Worm (Caenorhabditis elegans) whole organism, young adult: Measurements from ENCODE around the gene ceh-31.

Source experiments
- B0019.2 ChIP-seq: fragments of 200-800 bp; sonication (Bioruptor generic); conservative IDR thresholded peaks from 2 replicates; pipeline ENCODE4 v1.3.6; 2022; ENCODE audit warnings: missing genetic modification reagents, missing genetic modification characterization, missing compliant biosample characterization
- C06A6.2 ChIP-seq: fragments of 200-800 bp; sonication (Bioruptor generic); conservative IDR thresholded peaks from 2 replicates; pipeline ENCODE4 v1.3.6; 2022; ENCODE audit warnings: missing genetic modification characterization, missing compliant biosample characterization
- F37B4.10 ChIP-seq: fragments of 200-800 bp; sonication (Bioruptor generic); IDR thresholded peaks from 2 replicates; pipeline ENCODE4 v1.3.6; 2022; ENCODE audit warnings: missing genetic modification characterization, missing compliant biosample characterization
- F52B5.7 ChIP-seq: sonication (generic microtip); optimal IDR thresholded peaks from 2 replicates; lab custom pipeline; 2016; ENCODE audit warnings: mild to moderate bottlenecking, missing genetic modification characterization, missing compliant biosample characterization
- F55B11.4 ChIP-seq: sonication (generic microtip); optimal IDR thresholded peaks from 2 replicates; lab custom pipeline; 2016; ENCODE audit warnings: missing compliant biosample characterization, missing genetic modification characterization, borderline replicate concordance; ENCODE audit not compliant: insufficient read depth
- F57C9.4 ChIP-seq: sonication (generic microtip); optimal IDR thresholded peaks from 2 replicates; lab custom pipeline; 2017; ENCODE audit warnings: mild to moderate bottlenecking, missing genetic modification characterization, missing compliant biosample characterization
- K12H6.12 ChIP-seq: fragments of 200-800 bp; sonication (Bioruptor generic); optimal IDR thresholded peaks from 2 replicates; lab custom pipeline; 2018; ENCODE audit warnings: mild to moderate bottlenecking, missing genetic modification characterization, missing compliant biosample characterization
- Y53G8AR.9 ChIP-seq: fragments of 200-800 bp; sonication (Bioruptor generic); conservative IDR thresholded peaks from 2 replicates; pipeline ENCODE4 v1.3.6; 2022; ENCODE audit warnings: missing genetic modification reagents, missing genetic modification characterization, missing compliant biosample characterization
- Y56A3A.18 ChIP-seq: fragments of 200-800 bp; sonication (Bioruptor generic); IDR thresholded peaks from 2 replicates; pipeline ENCODE4 v1.3.6; 2022; ENCODE audit warnings: missing genetic modification reagents, missing genetic modification characterization, missing compliant biosample characterization
- Y67H2A.10 ChIP-seq: fragments of 200-800 bp; sonication (Bioruptor generic); conservative IDR thresholded peaks from 2 replicates; pipeline ENCODE4 v1.3.6; 2022; ENCODE audit warnings: missing genetic modification reagents, missing genetic modification characterization, missing compliant biosample characterization
- ZK185.1 ChIP-seq: sonication (generic microtip); optimal IDR thresholded peaks from 2 replicates; lab custom pipeline; 2016; ENCODE audit warnings: mild to moderate bottlenecking, missing genetic modification characterization, missing compliant biosample characterization; ENCODE audit not compliant: poor library complexity, severe bottlenecking
- akir-1 ChIP-seq: fragments of 200-800 bp; sonication (Bioruptor generic); optimal IDR thresholded peaks from 2 replicates; lab custom pipeline; 2018; ENCODE audit warnings: mild to moderate bottlenecking, missing genetic modification characterization, moderate library complexity, missing compliant biosample characterization
- aptf-3 ChIP-seq: fragments of 200-800 bp; sonication (Bioruptor generic); IDR thresholded peaks from 2 replicates; pipeline ENCODE4 v1.3.6; 2022; ENCODE audit warnings: missing genetic modification characterization, missing compliant biosample characterization
- atf-7 ChIP-seq: sonication (generic microtip); optimal IDR thresholded peaks from 2 replicates; lab custom pipeline; 2017; ENCODE audit warnings: mild to moderate bottlenecking, missing genetic modification characterization, missing compliant biosample characterization
- athp-1 ChIP-seq: sonication (generic microtip); optimal IDR thresholded peaks from 2 replicates; lab custom pipeline; 2017; ENCODE audit warnings: mild to moderate bottlenecking, missing genetic modification characterization, missing compliant biosample characterization
- attf-3 ChIP-seq: fragments of 200-800 bp; sonication (Bioruptor generic); conservative IDR thresholded peaks from 2 replicates; pipeline ENCODE4 v1.3.6; 2022; ENCODE audit warnings: missing genetic modification reagents, missing genetic modification characterization, missing compliant biosample characterization
- attf-5 ChIP-seq: fragments of 200-800 bp; sonication (Bioruptor generic); optimal IDR thresholded peaks from 2 replicates; lab custom pipeline; 2018; ENCODE audit warnings: mild to moderate bottlenecking, missing genetic modification characterization, missing compliant biosample characterization
- attf-6 ChIP-seq: fragments of 200-800 bp; sonication (Bioruptor generic); IDR thresholded peaks from 2 replicates; pipeline ENCODE4 v1.3.6; 2022; ENCODE audit warnings: missing genetic modification reagents, missing genetic modification characterization, missing compliant biosample characterization
- cebp-2 ChIP-seq: fragments of 200-800 bp; sonication (Bioruptor generic); IDR thresholded peaks from 2 replicates; pipeline ENCODE4 v1.3.6; 2022; ENCODE audit warnings: missing genetic modification characterization, missing compliant biosample characterization
- ceh-27 ChIP-seq: fragments of 200-800 bp; sonication (Bioruptor generic); optimal IDR thresholded peaks from 2 replicates; lab custom pipeline; 2018; ENCODE audit warnings: mild to moderate bottlenecking, missing genetic modification characterization, moderate library complexity, missing compliant biosample characterization
- ceh-40 ChIP-seq: fragments of 200-800 bp; sonication (Bioruptor generic); IDR thresholded peaks from 2 replicates; pipeline ENCODE4 v1.3.6; 2022; ENCODE audit warnings: missing genetic modification characterization, missing compliant biosample characterization
- ceh-79 ChIP-seq: sonication (generic microtip); optimal IDR thresholded peaks from 2 replicates; lab custom pipeline; 2017; ENCODE audit warnings: mild to moderate bottlenecking, missing genetic modification characterization, missing compliant biosample characterization
- dox-1 ChIP-seq: fragments of 200-800 bp; sonication (Bioruptor generic); IDR thresholded peaks from 2 replicates; pipeline ENCODE4 v1.3.6; 2022; ENCODE audit warnings: missing genetic modification reagents, missing genetic modification characterization, missing compliant biosample characterization
- dpl-1 ChIP-seq: fragments of 150-350 bp; optimal IDR thresholded peaks from 2 replicates; lab custom pipeline; 2014; ENCODE audit warnings: missing biosample characterization, missing genetic modification reagents, missing genetic modification characterization
- egrh-3 ChIP-seq: fragments of 200-800 bp; sonication (Bioruptor generic); IDR thresholded peaks from 2 replicates; pipeline ENCODE4 v1.3.6; 2022; ENCODE audit warnings: missing genetic modification reagents, missing genetic modification characterization, missing compliant biosample characterization
- ets-4 ChIP-seq: fragments of 200-800 bp; sonication (Bioruptor generic); optimal IDR thresholded peaks from 2 replicates; lab custom pipeline; 2018; ENCODE audit warnings: mild to moderate bottlenecking, missing genetic modification characterization, missing compliant biosample characterization
- hlh-26 ChIP-seq: fragments of 200-800 bp; sonication (Bioruptor generic); conservative IDR thresholded peaks from 2 replicates; pipeline ENCODE4 v1.3.6; 2022; ENCODE audit warnings: missing genetic modification reagents, missing genetic modification characterization, missing compliant biosample characterization
- hmg-1.2 ChIP-seq: fragments of 200-800 bp; sonication (Bioruptor generic); IDR thresholded peaks from 2 replicates; pipeline ENCODE4 v1.3.6; 2022; ENCODE audit warnings: missing genetic modification reagents, missing genetic modification characterization, missing compliant biosample characterization
- lag-1 ChIP-seq: fragments of 200-800 bp; sonication (Bioruptor generic); IDR thresholded peaks from 2 replicates; pipeline ENCODE4 v1.3.6; 2022; ENCODE audit warnings: missing genetic modification reagents, missing genetic modification characterization, missing compliant biosample characterization
- lin-26 ChIP-seq: fragments of 200-800 bp; sonication (Bioruptor generic); IDR thresholded peaks from 2 replicates; pipeline ENCODE4 v1.3.6; 2022; ENCODE audit warnings: missing genetic modification reagents, missing genetic modification characterization, missing compliant biosample characterization
- lin-40 ChIP-seq: sonication (generic microtip); optimal IDR thresholded peaks from 2 replicates; lab custom pipeline; 2016; ENCODE audit warnings: missing genetic modification characterization, mild to moderate bottlenecking, missing compliant biosample characterization, missing genotype, missing genetic modification reagents
- lir-1 ChIP-seq: fragments of 200-800 bp; sonication (Bioruptor generic); conservative IDR thresholded peaks from 2 replicates; pipeline ENCODE4 v1.3.6; 2022; ENCODE audit warnings: missing genetic modification reagents, missing genetic modification characterization, missing compliant biosample characterization
- mcd-1 ChIP-seq: fragments of 200-800 bp; sonication (Bioruptor generic); IDR thresholded peaks from 2 replicates; pipeline ENCODE4 v1.3.6; 2022; ENCODE audit warnings: missing genetic modification reagents, missing genetic modification characterization, missing compliant biosample characterization
- mes-4 ChIP-seq: sonication (generic microtip); optimal IDR thresholded peaks from 2 replicates; lab custom pipeline; 2016; ENCODE audit warnings: missing genotype, missing genetic modification characterization, missing compliant biosample characterization
- nfyb-1 ChIP-seq: fragments of 200-800 bp; sonication (Bioruptor generic); IDR thresholded peaks from 2 replicates; pipeline ENCODE4 v1.3.6; 2022; ENCODE audit warnings: missing genetic modification reagents, missing genetic modification characterization, missing compliant biosample characterization
- nhr-27 ChIP-seq: fragments of 200-800 bp; sonication (Bioruptor generic); optimal IDR thresholded peaks from 2 replicates; lab custom pipeline; 2018; ENCODE audit warnings: mild to moderate bottlenecking, missing genetic modification characterization, moderate library complexity, missing compliant biosample characterization
- pbrm-1 ChIP-seq: fragments of 200-800 bp; sonication (Bioruptor generic); IDR thresholded peaks from 2 replicates; pipeline ENCODE4 v1.3.6; 2022; ENCODE audit warnings: missing genetic modification reagents, missing genetic modification characterization, missing compliant biosample characterization
- repo-1 ChIP-seq: sonication (generic microtip); optimal IDR thresholded peaks from 2 replicates; lab custom pipeline; 2017; ENCODE audit warnings: mild to moderate bottlenecking, missing genetic modification characterization, missing compliant biosample characterization
- rpc-1 ChIP-seq, 2 experiments: fragments of 150-350 bp in 1 of 2; sonication (generic microtip) in 1 of 2; optimal IDR thresholded peaks; 2 replicates each; lab custom pipeline; 2014 to 2018; ENCODE audit warnings: missing biosample characterization in 1 of 2, missing genetic modification characterization in 1 of 2, missing genetic modification reagents in 1 of 2, missing genotype in 1 of 2
- snpc-1.1 ChIP-seq: sonication (generic microtip); optimal IDR thresholded peaks from 2 replicates; lab custom pipeline; 2017; ENCODE audit warnings: missing genetic modification characterization, mild to moderate bottlenecking, missing compliant biosample characterization, antibody characterized with exemption, moderate library complexity, missing genotype, missing genetic modification reagents; ENCODE audit not compliant: insufficient read depth
- snpc-3.4 ChIP-seq: sonication (generic microtip); optimal IDR thresholded peaks from 2 replicates; lab custom pipeline; 2017; ENCODE audit warnings: missing genetic modification characterization, mild to moderate bottlenecking, missing compliant biosample characterization, antibody characterized with exemption, moderate library complexity, missing genotype, missing genetic modification reagents
- snpc-4 ChIP-seq, 5 experiments: fragments of 150-350 bp in 1 of 5; sonication (generic microtip) in 4 of 5; optimal IDR thresholded peaks; 2 replicates each; lab custom pipeline; 2014 to 2018; ENCODE audit warnings: missing genetic modification characterization in 5 of 5, missing biosample characterization in 3 of 5, antibody characterized with exemption in 2 of 5, mild to moderate bottlenecking in 2 of 5, missing compliant biosample characterization in 2 of 5, missing genotype in 2 of 5, moderate library complexity in 2 of 5, missing genetic modification reagents in 1 of 5
- tbp1 ChIP-seq: fragments of 200-800 bp; sonication (Bioruptor generic); optimal IDR thresholded peaks from 2 replicates; lab custom pipeline; 2018; ENCODE audit warnings: mild to moderate bottlenecking, missing genetic modification characterization, missing compliant biosample characterization
- tlf-1 ChIP-seq: fragments of 200-800 bp; sonication (Bioruptor generic); optimal IDR thresholded peaks from 2 replicates; lab custom pipeline; 2018; ENCODE audit warnings: mild to moderate bottlenecking, missing genetic modification characterization, missing compliant biosample characterization
- xnd-1 ChIP-seq: sonication (generic microtip); optimal IDR thresholded peaks from 2 replicates; lab custom pipeline; 2016; ENCODE audit warnings: missing genotype, missing genetic modification reagents, missing genetic modification characterization, missing compliant biosample characterization
- zim-3 ChIP-seq: sonication (generic microtip); optimal IDR thresholded peaks from 2 replicates; lab custom pipeline; 2017; ENCODE audit warnings: mild to moderate bottlenecking, missing genetic modification characterization, moderate library complexity, missing compliant biosample characterization
- ztf-3 ChIP-seq: fragments of 200-800 bp; sonication (Bioruptor generic); optimal IDR thresholded peaks from 2 replicates; lab custom pipeline; 2018; ENCODE audit warnings: mild to moderate bottlenecking, missing genetic modification characterization, missing compliant biosample characterization

Gene ceh-31

ce11 chrX:3112946-3113427, 42.8 kb upstream of the ceh-31 start, which contains the start of gene gpd-3:
Gene gpd-3, minus strand, starts transcription at chrX:3113341.
- no peak for TF ChIP-seq attf-5 (GFP tag; lab: Kevin White, UChicago)
- 0 out of 2 replicates have a peak, but pooled peaks have one; percentile 20 for TF ChIP-seq F37B4.10 (GFP tag; lab: Robert Waterston, UW)
- no peak for TF ChIP-seq zim-3
- no peak for TF ChIP-seq aptf-3 (GFP tag; lab: Robert Waterston, UW)
- peak; percentile 3 for TF ChIP-seq tlf-1 (GFP tag; lab: Kevin White, UChicago)
- TF ChIP-seq lin-40 (tag; lab: Kevin White, UChicago): no peak
- TF ChIP-seq pbrm-1: no peak
- TF ChIP-seq K12H6.12 (tag; lab: Kevin White, UChicago): no peak
- no peak for TF ChIP-seq hlh-26
- no peak for TF ChIP-seq ceh-40 (GFP tag; lab: Robert Waterston, UW)
- no peak for TF ChIP-seq C06A6.2 (GFP tag; lab: Robert Waterston, UW)
- no peak; the same call in 1 of the 2 replicates for TF ChIP-seq hmg-1.2 (GFP tag; lab: Robert Waterston, UW)
- TF ChIP-seq lin-26 (GFP tag; lab: Robert Waterston, UW): peak; percentile 61; the same call in 1 of the 2 replicates
- TF ChIP-seq snpc-3.4 (tag; lab: Kevin White, UChicago): no peak
- TF ChIP-seq Y56A3A.18 (GFP tag; lab: Robert Waterston, UW): peak; percentile 59; the same call in 1 of the 2 replicates
- TF ChIP-seq xnd-1 (tag; lab: Kevin White, UChicago): no peak
- TF ChIP-seq attf-3: no peak
- no peak for TF ChIP-seq F52B5.7 (tag; lab: Kevin White, UChicago)
- TF ChIP-seq ets-4 (GFP tag; lab: Kevin White, UChicago): no peak
- TF ChIP-seq snpc-1.1 (tag; lab: Kevin White, UChicago): no peak
- no peak for TF ChIP-seq B0019.2 (GFP tag; lab: Robert Waterston, UW)
- no peak for TF ChIP-seq lir-1 (GFP tag; lab: Robert Waterston, UW)
- TF ChIP-seq Y67H2A.10 (GFP tag; lab: Robert Waterston, UW): no peak
- TF ChIP-seq mes-4 (tag; lab: Kevin White, UChicago): no peak
- TF ChIP-seq ceh-27 (GFP tag; lab: Kevin White, UChicago): no peak
- TF ChIP-seq nfyb-1: peak; percentile 31; the same call in 1 of the 2 replicates
- peak; percentile 60 for TF ChIP-seq Y53G8AR.9 (GFP tag; lab: Robert Waterston, UW)
- no peak for TF ChIP-seq F57C9.4 (tag; lab: Kevin White, UChicago)
- peak; percentile 15 for TF ChIP-seq ZK185.1
- TF ChIP-seq mcd-1 (GFP tag; lab: Robert Waterston, UW): 0 out of 2 replicates have a peak, but pooled peaks have one; percentile 9
- TF ChIP-seq atf-7 (tag; lab: Kevin White, UChicago): no peak
- no peak for TF ChIP-seq egrh-3 (GFP tag; lab: Robert Waterston, UW)
- no peak for TF ChIP-seq athp-1 (tag; lab: Kevin White, UChicago)
- TF ChIP-seq tbp1: peak; percentile 28
- TF ChIP-seq F55B11.4 (tag; lab: Kevin White, UChicago): no peak
- no peak for TF ChIP-seq ceh-79 (tag; lab: Kevin White, UChicago)
- TF ChIP-seq rpc-1 (optimal IDR thresholded peaks at IDR 0.05; lab: Kevin White, UChicago): no peak
- TF ChIP-seq rpc-1 (tag; optimal IDR thresholded peaks at IDR 0.05; lab: Kevin White, UChicago): no peak
- TF ChIP-seq akir-1: no peak
- TF ChIP-seq cebp-2 (GFP tag; lab: Robert Waterston, UW): no peak; the same call in 1 of the 2 replicates
- TF ChIP-seq dpl-1 (GFP tag; lab: Kevin White, UChicago): no peak
- TF ChIP-seq dox-1 (GFP tag; lab: Robert Waterston, UW): 0 out of 2 replicates have a peak, but pooled peaks have one; percentile 11
- TF ChIP-seq attf-6 (GFP tag; lab: Robert Waterston, UW): no peak
- TF ChIP-seq snpc-4 (GFP tag; optimal IDR thresholded peaks at IDR 0.05; lab: Kevin White, UChicago): no peak
- no peak for TF ChIP-seq snpc-4 (tag; optimal IDR thresholded peaks at IDR 0.05; lab: Kevin White, UChicago)
- peak; percentile 57 for TF ChIP-seq repo-1 (tag; lab: Kevin White, UChicago)
- no peak for TF ChIP-seq ztf-3 (GFP tag; lab: Kevin White, UChicago)
- TF ChIP-seq lag-1 (GFP tag; lab: Robert Waterston, UW): 0 out of 2 replicates have a peak, but pooled peaks have one; percentile 6
- no peak for TF ChIP-seq nhr-27 (tag; lab: Kevin White, UChicago)
